Worm (Caenorhabditis elegans) whole organism, young adult: ENCODE measurements around the gene ZK84.1.

ENCODE experiments used
- B0336.3 ChIP-seq: fragments of 200-800 bp; sonication (Bioruptor generic); IDR thresholded peaks from 2 replicates; pipeline ENCODE4 v1.3.6; 2022; ENCODE audit warnings: missing genetic modification characterization, missing compliant biosample characterization
- C06A6.2 ChIP-seq: fragments of 200-800 bp; sonication (Bioruptor generic); conservative IDR thresholded peaks from 2 replicates; pipeline ENCODE4 v1.3.6; 2022; ENCODE audit warnings: missing genetic modification characterization, missing compliant biosample characterization
- C17E4.6 ChIP-seq: fragments of 200-800 bp; sonication (Bioruptor generic); IDR thresholded peaks from 2 replicates; pipeline ENCODE4 v1.3.6; 2022; ENCODE audit warnings: missing genetic modification reagents, missing genetic modification characterization, missing compliant biosample characterization
- F39B2.1 ChIP-seq: fragments of 200-800 bp; sonication (Bioruptor generic); IDR thresholded peaks from 2 replicates; pipeline ENCODE4 v1.3.6; 2022; ENCODE audit warnings: missing genetic modification reagents, missing genetic modification characterization, missing compliant biosample characterization
- K12H6.12 ChIP-seq: fragments of 200-800 bp; sonication (Bioruptor generic); optimal IDR thresholded peaks from 2 replicates; lab custom pipeline; 2018; ENCODE audit warnings: mild to moderate bottlenecking, missing genetic modification characterization, missing compliant biosample characterization
- Y67H2A.10 ChIP-seq: fragments of 200-800 bp; sonication (Bioruptor generic); conservative IDR thresholded peaks from 2 replicates; pipeline ENCODE4 v1.3.6; 2022; ENCODE audit warnings: missing genetic modification reagents, missing genetic modification characterization, missing compliant biosample characterization
- Y79H2A.3 ChIP-seq: fragments of 200-800 bp; sonication (Bioruptor generic); conservative IDR thresholded peaks from 2 replicates; pipeline ENCODE4 v1.3.6; 2022; ENCODE audit warnings: missing genetic modification reagents, missing genetic modification characterization, missing compliant biosample characterization
- ZK185.1 ChIP-seq: sonication (generic microtip); optimal IDR thresholded peaks from 2 replicates; lab custom pipeline; 2016; ENCODE audit warnings: mild to moderate bottlenecking, missing genetic modification characterization, missing compliant biosample characterization; ENCODE audit not compliant: poor library complexity, severe bottlenecking
- ama-1 ChIP-seq, 3 experiments: fragments of 150-350 bp in 1 of 3; sonication (generic microtip) in 2 of 3; optimal IDR thresholded peaks; 2 replicates each; lab custom pipeline; 2014 to 2018; ENCODE audit warnings: missing biosample characterization in 2 of 3, missing genetic modification characterization in 2 of 3, missing genetic modification reagents in 2 of 3
- atf-7 ChIP-seq: sonication (generic microtip); optimal IDR thresholded peaks from 2 replicates; lab custom pipeline; 2017; ENCODE audit warnings: mild to moderate bottlenecking, missing genetic modification characterization, missing compliant biosample characterization
- athp-1 ChIP-seq: sonication (generic microtip); optimal IDR thresholded peaks from 2 replicates; lab custom pipeline; 2017; ENCODE audit warnings: mild to moderate bottlenecking, missing genetic modification characterization, missing compliant biosample characterization
- attf-3 ChIP-seq: fragments of 200-800 bp; sonication (Bioruptor generic); conservative IDR thresholded peaks from 2 replicates; pipeline ENCODE4 v1.3.6; 2022; ENCODE audit warnings: missing genetic modification reagents, missing genetic modification characterization, missing compliant biosample characterization
- cebp-1 ChIP-seq, 2 experiments: fragments of 200-800 bp in 1 of 2; sonication (Bioruptor generic) in 1 of 2; sonication (generic microtip) in 1 of 2; IDR thresholded peaks in 1 of 2; optimal IDR thresholded peaks in 1 of 2; 2 replicates each; pipeline versions ENCODE4 v1.3.6 to Lab custom; 2017 to 2022; ENCODE audit warnings: missing compliant biosample characterization in 2 of 2, missing genetic modification characterization in 2 of 2, mild to moderate bottlenecking in 1 of 2, missing genetic modification reagents in 1 of 2, moderate library complexity in 1 of 2
- chd-7 ChIP-seq: sonication (generic microtip); optimal IDR thresholded peaks from 2 replicates; lab custom pipeline; 2016; ENCODE audit warnings: mild to moderate bottlenecking, missing genetic modification characterization, moderate library complexity, missing compliant biosample characterization
- dox-1 ChIP-seq: fragments of 200-800 bp; sonication (Bioruptor generic); IDR thresholded peaks from 2 replicates; pipeline ENCODE4 v1.3.6; 2022; ENCODE audit warnings: missing genetic modification reagents, missing genetic modification characterization, missing compliant biosample characterization
- ekl-4 ChIP-seq: fragments of 200-800 bp; sonication (Bioruptor generic); IDR thresholded peaks from 2 replicates; pipeline ENCODE4 v1.3.6; 2022; ENCODE audit warnings: missing genetic modification reagents, missing genetic modification characterization, missing compliant biosample characterization
- hlh-12 ChIP-seq: sonication (generic microtip); optimal IDR thresholded peaks from 2 replicates; lab custom pipeline; 2016; ENCODE audit warnings: missing genetic modification characterization, missing compliant biosample characterization
- lag-1 ChIP-seq: fragments of 200-800 bp; sonication (Bioruptor generic); IDR thresholded peaks from 2 replicates; pipeline ENCODE4 v1.3.6; 2022; ENCODE audit warnings: missing genetic modification reagents, missing genetic modification characterization, missing compliant biosample characterization
- lin-35 ChIP-seq, 3 experiments: fragments of 150-350 bp in 2 of 3; sonication (generic microtip) in 1 of 3; optimal IDR thresholded peaks; 2 replicates each; lab custom pipeline; 2014 to 2018; ENCODE audit warnings: missing biosample characterization in 3 of 3, missing genetic modification characterization in 3 of 3, missing genetic modification reagents in 3 of 3
- lin-54 ChIP-seq: fragments of 200-800 bp; sonication (Bioruptor generic); optimal IDR thresholded peaks from 2 replicates; lab custom pipeline; 2018; ENCODE audit warnings: mild to moderate bottlenecking, missing genetic modification characterization, missing compliant biosample characterization
- lir-1 ChIP-seq: fragments of 200-800 bp; sonication (Bioruptor generic); conservative IDR thresholded peaks from 2 replicates; pipeline ENCODE4 v1.3.6; 2022; ENCODE audit warnings: missing genetic modification reagents, missing genetic modification characterization, missing compliant biosample characterization
- lsl-1 ChIP-seq: fragments of 200-800 bp; sonication (Bioruptor generic); optimal IDR thresholded peaks from 2 replicates; lab custom pipeline; 2018; ENCODE audit warnings: mild to moderate bottlenecking, missing genetic modification characterization, moderate library complexity, missing compliant biosample characterization
- lsy-27 ChIP-seq: sonication (generic microtip); optimal IDR thresholded peaks from 2 replicates; lab custom pipeline; 2017; ENCODE audit warnings: missing genetic modification characterization, mild to moderate bottlenecking, missing compliant biosample characterization, antibody characterized with exemption, missing genotype, borderline replicate concordance; ENCODE audit not compliant: insufficient read depth
- madf-6 ChIP-seq: fragments of 200-800 bp; sonication (Bioruptor generic); IDR thresholded peaks from 2 replicates; pipeline ENCODE4 v1.3.6; 2022; ENCODE audit warnings: missing genetic modification reagents, missing genetic modification characterization, missing compliant biosample characterization
- mxl-1 ChIP-seq: sonication (generic microtip); optimal IDR thresholded peaks from 2 replicates; lab custom pipeline; 2016; ENCODE audit warnings: missing genetic modification characterization, missing compliant biosample characterization
- nfyb-1 ChIP-seq: fragments of 200-800 bp; sonication (Bioruptor generic); IDR thresholded peaks from 2 replicates; pipeline ENCODE4 v1.3.6; 2022; ENCODE audit warnings: missing genetic modification reagents, missing genetic modification characterization, missing compliant biosample characterization
- nhr-80 ChIP-seq: sonication (generic microtip); optimal IDR thresholded peaks from 2 replicates; lab custom pipeline; 2016; ENCODE audit warnings: missing genetic modification characterization, missing compliant biosample characterization
- repo-1 ChIP-seq: sonication (generic microtip); optimal IDR thresholded peaks from 2 replicates; lab custom pipeline; 2017; ENCODE audit warnings: mild to moderate bottlenecking, missing genetic modification characterization, missing compliant biosample characterization
- sdz-38 ChIP-seq: sonication (generic microtip); optimal IDR thresholded peaks from 2 replicates; lab custom pipeline; 2016; ENCODE audit warnings: missing genotype, missing genetic modification characterization, missing compliant biosample characterization
- snpc-1.1 ChIP-seq: sonication (generic microtip); optimal IDR thresholded peaks from 2 replicates; lab custom pipeline; 2017; ENCODE audit warnings: missing genetic modification characterization, mild to moderate bottlenecking, missing compliant biosample characterization, antibody characterized with exemption, moderate library complexity, missing genotype, missing genetic modification reagents; ENCODE audit not compliant: insufficient read depth
- snpc-1.3 ChIP-seq: sonication (generic microtip); optimal IDR thresholded peaks from 2 replicates; lab custom pipeline; 2017; ENCODE audit warnings: missing genetic modification characterization, mild to moderate bottlenecking, missing compliant biosample characterization, antibody characterized with exemption, moderate library complexity, missing genotype, missing genetic modification reagents; ENCODE audit not compliant: insufficient read depth
- snpc-3.4 ChIP-seq: sonication (generic microtip); optimal IDR thresholded peaks from 2 replicates; lab custom pipeline; 2017; ENCODE audit warnings: missing genetic modification characterization, mild to moderate bottlenecking, missing compliant biosample characterization, antibody characterized with exemption, moderate library complexity, missing genotype, missing genetic modification reagents
- snpc-4 ChIP-seq, 5 experiments: fragments of 150-350 bp in 1 of 5; sonication (generic microtip) in 4 of 5; optimal IDR thresholded peaks; 2 replicates each; lab custom pipeline; 2014 to 2018; ENCODE audit warnings: missing genetic modification characterization in 5 of 5, missing biosample characterization in 3 of 5, antibody characterized with exemption in 2 of 5, mild to moderate bottlenecking in 2 of 5, missing compliant biosample characterization in 2 of 5, missing genotype in 2 of 5, moderate library complexity in 2 of 5, missing genetic modification reagents in 1 of 5
- tlf-1 ChIP-seq: fragments of 200-800 bp; sonication (Bioruptor generic); optimal IDR thresholded peaks from 2 replicates; lab custom pipeline; 2018; ENCODE audit warnings: mild to moderate bottlenecking, missing genetic modification characterization, missing compliant biosample characterization
- zfh-2 ChIP-seq: fragments of 200-800 bp; sonication (Bioruptor generic); conservative IDR thresholded peaks from 2 replicates; pipeline ENCODE4 v1.3.6; 2022; ENCODE audit warnings: missing genetic modification reagents, missing genetic modification characterization, missing compliant biosample characterization
- zim-3 ChIP-seq: sonication (generic microtip); optimal IDR thresholded peaks from 2 replicates; lab custom pipeline; 2017; ENCODE audit warnings: mild to moderate bottlenecking, missing genetic modification characterization, moderate library complexity, missing compliant biosample characterization
- ztf-18 ChIP-seq: sonication (generic microtip); optimal IDR thresholded peaks from 2 replicates; lab custom pipeline; 2016; ENCODE audit warnings: missing genotype, mild to moderate bottlenecking, missing genetic modification characterization, missing compliant biosample characterization
- ztf-3 ChIP-seq: fragments of 200-800 bp; sonication (Bioruptor generic); optimal IDR thresholded peaks from 2 replicates; lab custom pipeline; 2018; ENCODE audit warnings: mild to moderate bottlenecking, missing genetic modification characterization, missing compliant biosample characterization

The ZK84.1 gene

DNA sequence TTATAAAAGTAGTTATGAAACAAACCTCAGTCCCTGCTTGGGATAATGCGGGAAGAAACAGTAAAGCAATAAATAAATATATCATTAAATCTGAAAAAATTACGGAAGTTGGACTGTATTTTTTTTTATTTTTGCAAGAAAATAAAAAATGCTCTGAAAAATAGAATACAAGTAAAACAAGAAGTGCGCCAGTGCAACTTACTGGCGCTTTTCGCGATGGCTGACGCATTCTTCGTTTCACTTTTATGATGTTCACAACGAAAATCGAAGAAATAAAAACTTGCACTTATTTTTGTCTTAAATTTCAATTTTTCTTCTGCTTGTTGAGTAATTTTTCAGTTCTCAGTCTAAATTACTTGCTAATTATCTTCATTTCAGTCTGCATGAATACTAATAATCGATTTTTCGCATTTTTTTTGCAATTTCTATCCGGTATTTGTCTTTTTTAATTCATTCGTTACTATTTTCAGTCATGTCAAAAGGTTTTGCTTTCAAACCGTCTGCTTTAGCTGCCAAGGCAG lies 27.2 kb downstream of the ZK84.1 start, which contains the start of the genes R12C12.6 and ran-5 (continued):
- TF ChIP-seq madf-6 (GFP tag; lab: Robert Waterston, UW) (peak; percentile 84), lir-1 (GFP tag; lab: Robert Waterston, UW) (peak; percentile 62), snpc-4 (GFP tag; optimal IDR thresholded peaks at IDR 0.05; lab: Kevin White, UChicago) (peak; percentile 41), snpc-4 (tag; optimal IDR thresholded peaks at IDR 0.05; lab: Kevin White, UChicago) (peak in 2 of 4 experiments; percentile 74 to 78), zim-3 (tag; lab: Kevin White, UChicago) (no peak), lin-35 (GFP tag; optimal IDR thresholded peaks at IDR 0.05; lab: Kevin White, UChicago) (peak in 1 of 3 experiments; percentile 82), hlh-12 (tag; lab: Kevin White, UChicago) (no peak), zfh-2 (GFP tag; lab: Robert Waterston, UW) (no peak), chd-7 (peak; percentile 21), C06A6.2 (GFP tag; lab: Robert Waterston, UW) (peak; percentile 50; the same call in 1 of the 2 replicates), nfyb-1 (GFP tag; lab: Robert Waterston, UW) (peak; percentile 70; the same call in 1 of the 2 replicates), Y79H2A.3 (GFP tag; lab: Robert Waterston, UW) (no peak), C17E4.6 (GFP tag; lab: Robert Waterston, UW) (peak; percentile 38; the same call in 1 of the 2 replicates), repo-1 (peak; percentile 73), atf-7 (tag; lab: Kevin White, UChicago) (peak; percentile 48), sdz-38 (tag; lab: Kevin White, UChicago) (no peak), K12H6.12 (tag; lab: Kevin White, UChicago) (peak; percentile 23), snpc-1.1 (tag; lab: Kevin White, UChicago) (no peak), athp-1 (tag; lab: Kevin White, UChicago) (peak; percentile 0), Y67H2A.10 (GFP tag; lab: Robert Waterston, UW) (no peak), ztf-3 (GFP tag; lab: Kevin White, UChicago) (no peak), snpc-1.3 (tag; lab: Kevin White, UChicago) (peak; percentile 11), snpc-3.4 (tag; lab: Kevin White, UChicago) (peak; percentile 77), lsl-1 (peak; percentile 72), tlf-1 (GFP tag; lab: Kevin White, UChicago) (peak; percentile 73), attf-3 (peak; percentile 62; the same call in 1 of the 2 replicates), lin-54 (GFP tag; lab: Kevin White, UChicago) (peak; percentile 82), B0336.3 (peak; percentile 65; the same call in 1 of the 2 replicates), F39B2.1 (GFP tag; lab: Robert Waterston, UW) (no peak), ekl-4 (peak; percentile 77), lag-1 (no peak)

DNA sequence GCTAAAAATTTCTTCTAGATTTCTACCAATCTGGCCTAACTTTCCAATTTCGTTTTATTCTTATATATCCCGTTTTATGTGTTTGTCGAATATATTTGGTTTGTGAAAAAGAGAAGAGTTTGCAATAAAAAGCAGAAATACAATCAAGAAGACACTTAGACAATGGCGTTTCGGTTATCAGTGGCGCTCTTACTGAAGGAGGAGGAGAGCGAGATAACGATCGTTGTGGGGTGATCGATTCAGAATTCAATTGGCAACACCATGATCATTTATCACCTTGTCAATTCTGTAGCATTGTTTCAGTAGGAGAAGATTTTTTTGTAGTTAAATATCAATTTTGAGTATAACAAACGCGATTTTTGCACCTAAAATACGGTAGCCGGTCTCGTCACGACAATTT lies 29.1 kb downstream of the ZK84.1 start:
- no peak for TF ChIP-seq cebp-1 (GFP tag; IDR thresholded peaks at IDR 0.05; lab: Robert Waterston, UW)
- peak; percentile 1 for TF ChIP-seq cebp-1 (tag; optimal IDR thresholded peaks at IDR 0.05; lab: Kevin White, UChicago)
- TF ChIP-seq mxl-1 (tag; lab: Kevin White, UChicago) = no peak
- TF ChIP-seq ama-1 (optimal IDR thresholded peaks at IDR 0.05; lab: Kevin White, UChicago) = no peak
- peak in 1 of 2 experiments; percentile 7 for TF ChIP-seq ama-1 (GFP tag; optimal IDR thresholded peaks at IDR 0.05; lab: Kevin White, UChicago)
- peak; percentile 75 for TF ChIP-seq ztf-18 (tag; lab: Kevin White, UChicago)
- 0 out of 2 replicates have a peak, but pooled peaks have one; percentile 14 for TF ChIP-seq madf-6 (GFP tag; lab: Robert Waterston, UW)
- TF ChIP-seq ZK185.1 (tag; lab: Kevin White, UChicago) = peak; percentile 6
- peak; percentile 74 for TF ChIP-seq nhr-80 (tag; lab: Kevin White, UChicago)
- no peak for TF ChIP-seq lsy-27 (tag; lab: Kevin White, UChicago)
- 0 out of 2 replicates have a peak, but pooled peaks have one; percentile 25 for TF ChIP-seq dox-1 (GFP tag; lab: Robert Waterston, UW)
- TF ChIP-seq lin-54 (GFP tag; lab: Kevin White, UChicago) = peak; percentile 11
